Worm (Caenorhabditis elegans) whole organism, L4 larva: ENCODE measurements around the gene ZC374.2.

Experiments used
- ceh-62 ChIP-seq: sonication (generic microtip); optimal IDR thresholded peaks from 2 replicates; lab custom pipeline; 2017; ENCODE audit warnings: missing biosample characterization, missing genetic modification characterization
- ctbp-1 ChIP-seq: fragments of 200-800 bp; sonication (Bioruptor generic); IDR thresholded peaks from 2 replicates; pipeline ENCODE4 v1.3.6; 2022; ENCODE audit warnings: missing genetic modification reagents, missing genetic modification characterization, missing compliant biosample characterization
- daf-19 ChIP-seq: fragments of 200-800 bp; sonication (Bioruptor generic); conservative IDR thresholded peaks from 2 replicates; pipeline ENCODE4 v1.3.6; 2022; ENCODE audit warnings: missing genetic modification characterization, missing compliant biosample characterization
- mxl-3 ChIP-seq: fragments of 200-800 bp; sonication (Bioruptor generic); optimal IDR thresholded peaks from 2 replicates; lab custom pipeline; 2018; ENCODE audit warnings: mild to moderate bottlenecking, missing genetic modification characterization, missing compliant biosample characterization

Gene ZC374.2

ce11 chrX:9984889-9985404 is 62.3 kb downstream of the ZC374.2 start, which contains the start of gene F19C6.5 (continued):
- TF ChIP-seq daf-19: no peak
- no peak for TF ChIP-seq ceh-62 (tag; lab: Kevin White, UChicago)
- TF ChIP-seq mxl-3 (GFP tag; lab: Kevin White, UChicago): no peak
- TF ChIP-seq ctbp-1 (GFP tag; lab: Robert Waterston, UW): no peak
